Worm (Caenorhabditis elegans) whole organism, late embryonic: ENCODE measurements around the gene F07C6.6.

Source experiments
- ceh-2 ChIP-seq: sonication (generic microtip); optimal IDR thresholded peaks from 2 replicates; lab custom pipeline; 2016; ENCODE audit warnings: missing genotype, missing genetic modification characterization, missing compliant biosample characterization
- ceh-34 ChIP-seq: sonication (generic microtip); optimal IDR thresholded peaks from 2 replicates; lab custom pipeline; 2016; ENCODE audit warnings: mild to moderate bottlenecking, missing genetic modification characterization, missing compliant biosample characterization
- fax-1 ChIP-seq: sonication (generic microtip); optimal IDR thresholded peaks from 2 replicates; lab custom pipeline; 2016; ENCODE audit warnings: missing genotype, missing genetic modification characterization, missing compliant biosample characterization
- fkh-6 ChIP-seq: sonication (generic microtip); optimal IDR thresholded peaks from 2 replicates; lab custom pipeline; 2016; ENCODE audit warnings: missing genetic modification characterization, missing compliant biosample characterization
- lin-11 ChIP-seq: fragments of 200-800 bp; sonication (Bioruptor generic); optimal IDR thresholded peaks from 2 replicates; lab custom pipeline; 2018; ENCODE audit warnings: mild to moderate bottlenecking, missing genetic modification characterization, missing compliant biosample characterization
- pha-2 ChIP-seq: sonication (generic microtip); optimal IDR thresholded peaks from 2 replicates; lab custom pipeline; 2017; ENCODE audit warnings: mild to moderate bottlenecking, missing genetic modification characterization, missing compliant biosample characterization
- pha-4 ChIP-seq: fragments of 150-350 bp; optimal IDR thresholded peaks from 2 replicates; lab custom pipeline; 2018; ENCODE audit warnings: missing biosample characterization, missing genetic modification reagents, missing genetic modification characterization

- no peak for TF ChIP-seq ceh-2 (tag; lab: Kevin White, UChicago)
- no peak for TF ChIP-seq lin-11 (tag; lab: Kevin White, UChicago)
- no peak for TF ChIP-seq pha-2 (tag; lab: Kevin White, UChicago)
- TF ChIP-seq ceh-34, result no peak
- no peak for TF ChIP-seq pha-4 (tag; lab: Kevin White, UChicago)
- no peak for TF ChIP-seq fkh-6 (tag; lab: Kevin White, UChicago)
- TF ChIP-seq fax-1, result no peak
Measured at ce11 chrIV:12831609-12832500, 39.3 kb downstream of the F07C6.6 start.
